Worm (Caenorhabditis elegans): ENCODE measurements around the gene W01A11.7.

DNA sequence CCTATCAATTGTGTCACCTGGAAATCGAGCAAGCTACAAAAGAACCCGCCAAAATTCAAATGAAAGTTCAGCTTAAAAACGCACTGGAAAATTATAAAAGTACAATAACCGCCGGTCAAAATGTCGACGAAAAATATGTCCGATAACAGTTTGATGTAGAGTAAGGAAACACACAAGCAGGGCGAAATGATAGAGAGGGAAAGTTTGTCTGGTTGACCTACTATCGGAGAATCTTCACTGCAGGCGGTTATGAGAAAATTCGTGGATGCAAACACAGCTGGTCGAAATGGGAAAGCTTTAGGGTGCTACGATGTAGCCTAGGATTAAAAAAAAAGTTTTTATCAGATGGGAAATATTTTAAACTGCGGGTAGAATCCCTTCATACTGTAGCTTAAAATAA, 9.8 kb downstream of the W01A11.7 start:
- no peak for TF ChIP-seq unc-62 (GFP tag; optimal IDR thresholded peaks at IDR 0.05)
- TF ChIP-seq elt-3 (tag; optimal IDR thresholded peaks at IDR 0.05) = no peak
- no peak for TF ChIP-seq pha-4 (tag; optimal IDR thresholded peaks at IDR 0.05)
- TF ChIP-seq lin-13 (tag; optimal IDR thresholded peaks at IDR 0.05) = no peak
- no peak for TF ChIP-seq elt-1 (tag; optimal IDR thresholded peaks at IDR 0.05; ENCODE audit: borderline replicate concordance, insufficient read depth)
- TF ChIP-seq nhr-12 (tag; optimal IDR thresholded peaks at IDR 0.05) = no peak
- TF ChIP-seq nhr-237 (tag; optimal IDR thresholded peaks at IDR 0.05) = no peak
